Worm (Caenorhabditis elegans): Measurements from ENCODE around the gene zip-7.
A peak's percentile ranks its signal among the peaks of the same experiment; 100 is the strongest.

Gene zip-7

DNA sequence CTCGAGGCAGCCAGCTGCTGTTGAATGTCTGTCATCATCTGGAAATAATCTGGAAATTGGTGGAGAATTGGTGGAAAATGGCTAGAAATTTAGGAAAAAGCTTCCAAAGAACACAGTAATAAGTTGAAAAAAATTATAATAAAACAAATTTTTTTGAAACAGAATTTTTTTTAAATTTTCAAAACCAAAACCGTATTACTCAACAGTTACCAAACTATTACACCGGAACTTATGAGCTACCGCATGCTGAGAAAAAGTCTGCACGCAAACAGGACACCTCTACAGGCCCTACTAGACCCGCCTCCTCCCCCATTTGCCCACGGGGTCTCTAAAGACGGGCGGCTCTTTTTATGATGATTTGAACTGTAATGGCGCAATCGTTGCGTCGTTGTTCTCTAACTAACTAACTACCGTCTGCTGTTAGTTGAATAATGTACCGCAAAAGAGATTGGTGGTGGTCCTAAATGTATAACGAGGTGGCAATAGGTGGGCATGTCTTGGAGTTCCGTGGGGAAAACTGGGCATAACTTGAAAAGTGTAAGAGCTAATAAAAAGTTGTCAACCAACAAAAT is at the start of gene zip-7:
zip-7 (minus strand) TSS at position 51 of the 572 bp plus-strand sequence.
- TF ChIP-seq lin-38 (GFP tag; IDR thresholded peaks at IDR 0.05) (no peak), nhr-77 (tag; optimal IDR thresholded peaks at IDR 0.05) (no peak), mes-2 (tag; optimal IDR thresholded peaks at IDR 0.05; ENCODE audit: poor library complexity, severe bottlenecking) (no peak), snpc-1.2 (GFP tag; IDR thresholded peaks at IDR 0.05) (no peak), hif-1 (tag; optimal IDR thresholded peaks at IDR 0.05) (no peak), Y105C5A.15 (GFP tag; IDR thresholded peaks at IDR 0.05) (no peak), Y75B8A.6 (GFP tag; IDR thresholded peaks at IDR 0.05) (no peak), D1046.2 (GFP tag; IDR thresholded peaks at IDR 0.05) (no peak), attf-4 (tag; optimal IDR thresholded peaks at IDR 0.05) (no peak), dmd-9 (GFP tag; IDR thresholded peaks at IDR 0.05) (no peak), mxl-3 (GFP tag; optimal IDR thresholded peaks at IDR 0.05) (no peak), php-3 (GFP tag; IDR thresholded peaks at IDR 0.05) (no peak), hmg-1.1 (GFP tag; IDR thresholded peaks at IDR 0.05) (no peak), zfp-2 (tag; optimal IDR thresholded peaks at IDR 0.05) (no peak), daf-8 (GFP tag; IDR thresholded peaks at IDR 0.05) (no peak)

DNA sequence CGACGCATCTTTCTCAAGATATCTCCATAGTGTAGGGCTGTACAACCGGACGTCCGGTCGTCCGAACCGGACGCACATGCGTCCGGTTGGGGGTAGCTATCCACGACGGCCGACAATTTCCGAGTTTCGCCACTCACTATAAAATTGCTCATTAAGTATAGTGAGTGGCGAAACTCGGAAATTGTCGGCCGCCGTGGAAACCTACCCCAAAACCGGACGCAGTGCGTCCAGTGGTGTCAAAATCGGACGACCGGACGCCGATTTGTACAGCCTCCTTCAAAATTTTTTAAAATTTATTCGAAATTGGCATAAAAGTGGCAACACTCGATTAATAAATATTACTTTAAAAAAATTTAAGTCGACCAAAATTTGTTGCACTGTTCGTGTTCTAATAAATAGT is 47.7 kb upstream of the zip-7 start:
- peak; percentile 73; the same call in 1 of the 2 replicates for TF ChIP-seq snpc-1.2 (GFP tag; IDR thresholded peaks at IDR 0.05)

ce11 chrIV:16552736-16553135 is 47.3 kb upstream of the zip-7 start:
- peak; percentile 67 for TF ChIP-seq snpc-1.2 (GFP tag; IDR thresholded peaks at IDR 0.05)

DNA sequence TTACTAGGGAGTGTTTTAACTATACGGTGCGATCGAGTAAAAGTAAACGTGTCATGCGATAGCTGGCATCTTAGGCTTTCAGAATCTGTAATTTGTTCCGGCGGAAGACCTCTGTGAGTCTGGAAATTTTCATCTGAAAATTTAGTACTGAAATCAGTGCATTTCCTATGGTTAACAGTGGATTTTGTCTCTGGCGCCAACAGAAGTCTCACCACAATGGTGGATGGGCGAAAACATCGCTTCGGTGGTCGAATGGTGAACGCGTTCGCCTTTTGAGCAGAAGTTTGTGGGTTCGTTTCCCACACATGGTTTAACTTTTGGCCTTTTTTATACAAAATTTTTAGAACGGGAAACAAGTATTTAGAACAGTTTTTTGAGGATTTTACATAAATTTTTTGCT is 46.5 kb upstream of the zip-7 start:
- TF ChIP-seq snpc-1.2 (GFP tag; IDR thresholded peaks at IDR 0.05), result peak; percentile 90

DNA sequence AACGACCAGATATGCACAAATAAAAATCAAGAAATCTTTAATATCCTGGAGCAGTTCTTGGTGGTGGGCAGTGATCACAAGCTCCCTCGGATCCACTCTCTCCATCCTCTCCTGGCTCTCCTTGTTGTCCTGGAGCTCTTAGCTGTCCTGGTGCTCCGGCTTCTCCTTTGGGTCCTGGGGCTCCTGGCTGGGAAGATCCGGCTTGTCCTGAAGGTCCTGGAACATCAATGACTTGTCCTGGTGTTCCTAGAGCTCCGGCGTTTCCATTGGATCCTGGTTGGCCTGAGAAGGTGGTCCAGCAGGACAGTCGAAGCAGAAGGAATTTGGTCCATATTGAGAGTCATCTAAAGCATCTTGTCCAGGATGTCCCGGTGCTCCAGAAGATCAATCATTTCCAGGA is 46.0 kb upstream of the zip-7 start:
- TF ChIP-seq set-16 (GFP tag; IDR thresholded peaks at IDR 0.05) (peak; percentile 87), nhr-76 (tag; optimal IDR thresholded peaks at IDR 0.05) (no peak)

DNA sequence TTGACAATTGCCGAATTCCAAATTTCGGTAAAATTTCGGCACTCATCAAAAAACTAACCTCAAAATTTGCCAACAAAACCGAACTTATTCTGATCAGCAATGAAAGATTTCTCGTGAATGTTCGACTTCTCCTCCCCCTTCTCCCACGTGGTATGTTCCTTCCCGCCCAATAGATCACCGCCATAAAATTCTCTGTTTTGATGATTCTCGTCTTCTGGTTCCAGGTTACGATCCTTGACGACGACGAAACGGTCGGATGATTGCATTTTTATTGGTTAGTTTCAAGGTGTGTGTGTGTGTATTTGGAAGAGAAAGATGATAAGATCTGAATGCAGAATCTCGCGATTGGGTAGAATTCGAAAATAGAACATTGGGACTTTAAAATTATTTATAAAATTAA is 37.2 kb upstream of the zip-7 start, which contains the start of gene uroc-1:
uroc-1 (minus strand) TSS at position 101 of the 400 bp plus-strand sequence.
- no peak for TF ChIP-seq lin-13 (GFP tag; optimal IDR thresholded peaks at IDR 0.05)
- TF ChIP-seq unc-39 (tag; optimal IDR thresholded peaks at IDR 0.05), result no peak
- TF ChIP-seq lin-39 (tag; optimal IDR thresholded peaks at IDR 0.05), result no peak
- TF ChIP-seq nhr-102 (tag; optimal IDR thresholded peaks at IDR 0.05), result no peak
- TF ChIP-seq tra-1 (GFP tag; IDR thresholded peaks at IDR 0.05), result no peak
- TF ChIP-seq nhr-77 (tag; optimal IDR thresholded peaks at IDR 0.05), result no peak
- no peak for TF ChIP-seq nhr-237 (tag; optimal IDR thresholded peaks at IDR 0.05)
- no peak for TF ChIP-seq ztf-11 (tag; optimal IDR thresholded peaks at IDR 0.05)

ce11 chrIV:16540540-16540939 is 35.1 kb upstream of the zip-7 start:
- TF ChIP-seq zip-11 (GFP tag; IDR thresholded peaks at IDR 0.05) (no peak), unc-62 (GFP tag; optimal IDR thresholded peaks at IDR 0.05 in 1 of 2) (peak in 1 of 2 experiments; percentile 92), unc-62 (tag; optimal IDR thresholded peaks at IDR 0.05) (no peak)

DNA sequence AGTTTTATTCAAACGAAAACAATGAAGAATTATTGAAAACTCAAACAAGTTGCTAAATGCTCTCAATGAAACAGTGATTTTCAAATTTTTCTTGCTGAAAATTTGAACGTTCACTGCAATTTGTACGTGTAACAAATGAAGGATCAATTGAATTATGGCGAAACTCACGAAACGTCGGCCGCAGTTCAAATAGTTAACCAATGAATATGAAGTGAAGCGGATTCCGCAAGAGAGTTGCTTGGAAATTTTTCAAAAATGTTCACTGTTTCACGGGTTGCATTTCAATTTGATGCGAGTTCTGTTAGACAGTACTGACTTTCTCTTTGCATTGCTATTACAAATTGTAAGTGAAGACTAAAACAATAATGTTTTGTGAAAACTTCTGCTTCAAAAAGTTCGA is 29.4 kb upstream of the zip-7 start:
- no peak for TF ChIP-seq rbr-2 (tag; optimal IDR thresholded peaks at IDR 0.05)
- TF ChIP-seq snpc-1.2 (GFP tag; IDR thresholded peaks at IDR 0.05), result peak; percentile 56; the same call in 1 of the 2 replicates

All from whole organism, L4 larva.